Fruit fly (Drosophila melanogaster) Kc167 (cell line): ENCODE results near the gene AlaRS.

ENCODE experiments used
- Myc ChIP-seq: fragments of >200 bp; optimal IDR thresholded peaks from 2 replicates; lab custom pipeline; 2017; ENCODE audit warnings: missing external identifiers
- Sin3A ChIP-seq: fragments of >200 bp; optimal IDR thresholded peaks from 2 replicates; lab custom pipeline; 2018; ENCODE audit warnings: missing external identifiers
- h ChIP-seq: fragments of >200 bp; optimal IDR thresholded peaks from 3 replicates; lab custom pipeline; 2018; ENCODE audit warnings: missing external identifiers
- insv ChIP-seq: fragments of >200 bp; optimal IDR thresholded peaks from 3 replicates; lab custom pipeline; 2018; ENCODE audit warnings: missing external identifiers
- psq ChIP-seq: fragments of >200 bp; optimal IDR thresholded peaks from 2 replicates; lab custom pipeline; 2017; ENCODE audit warnings: missing external identifiers
- ttk ChIP-seq: sonication (Bioruptor generic); optimal IDR thresholded peaks from 2 replicates; lab custom pipeline; 2017; ENCODE audit warnings: missing external identifiers

Gene AlaRS

DNA sequence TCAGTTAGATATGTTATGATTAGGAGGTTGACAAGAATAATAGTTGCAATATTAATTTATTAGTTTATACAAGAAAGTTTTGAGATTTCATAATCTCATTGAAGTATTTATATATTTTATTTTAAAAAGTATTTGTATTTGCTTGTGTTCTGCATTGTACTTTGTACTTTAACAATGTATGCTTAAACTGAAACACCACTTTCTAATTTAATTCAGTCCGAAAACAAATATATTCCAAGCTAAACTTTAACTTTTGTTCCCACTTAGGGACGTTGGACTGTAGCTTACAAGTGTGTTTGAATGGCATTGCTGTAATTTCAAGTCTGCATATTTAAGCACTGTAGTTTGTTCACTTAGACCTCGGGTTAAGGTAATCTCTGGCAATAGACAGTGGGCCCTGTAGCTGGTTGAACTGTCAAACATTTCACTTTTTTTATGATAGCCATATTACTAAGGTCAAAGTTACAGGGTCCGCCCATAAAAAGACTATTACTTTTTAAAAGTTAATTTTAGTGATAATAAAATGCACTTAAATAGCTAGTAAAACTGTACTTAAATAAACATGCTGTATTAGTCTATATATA, 10.1 kb downstream of the AlaRS start:
- no peak for TF ChIP-seq insv (lab: Kevin White, UChicago)
- TF ChIP-seq h (lab: Kevin White, UChicago): no peak
- no peak for TF ChIP-seq Sin3A (lab: Kevin White, UChicago)
- TF ChIP-seq psq: no peak
- no peak for TF ChIP-seq Myc (lab: Kevin White, UChicago)
- TF ChIP-seq ttk: no peak

- no peak for TF ChIP-seq ttk
- no peak for TF ChIP-seq insv (lab: Kevin White, UChicago)
- no peak for TF ChIP-seq Sin3A (lab: Kevin White, UChicago)
- no peak for TF ChIP-seq Myc (lab: Kevin White, UChicago)
- TF ChIP-seq psq: no peak
- no peak for TF ChIP-seq h (lab: Kevin White, UChicago)
Measured at dm6 chr2L:8370364-8371326, 10.9 kb downstream of the AlaRS start, which contains the start of gene CG17292. CG17292 (plus strand) TSS chr2L:8370454.

dm6 chr2L:8365701-8366643, 15.6 kb downstream of the AlaRS start, which contains the start of gene Pp2A-29B:
Pp2A-29B (plus strand) TSS chr2L:8366038.
- TF ChIP-seq psq (no peak), ttk (no peak), Sin3A (lab: Kevin White, UChicago) (no peak), h (lab: Kevin White, UChicago) (no peak), insv (lab: Kevin White, UChicago) (no peak), Myc (lab: Kevin White, UChicago) (no peak)

- TF ChIP-seq Myc (lab: Kevin White, UChicago) (no peak), ttk (no peak), Sin3A (lab: Kevin White, UChicago) (no peak), h (lab: Kevin White, UChicago) (no peak), insv (lab: Kevin White, UChicago) (no peak), psq (no peak)
Measured at dm6 chr2L:8364006-8364956, 17.3 kb downstream of the AlaRS start, which contains the start of the genes RpS13 and CSN8. RpS13 (minus strand) TSS chr2L:8364662. CSN8 (plus strand) TSS chr2L:8364855.

DNA sequence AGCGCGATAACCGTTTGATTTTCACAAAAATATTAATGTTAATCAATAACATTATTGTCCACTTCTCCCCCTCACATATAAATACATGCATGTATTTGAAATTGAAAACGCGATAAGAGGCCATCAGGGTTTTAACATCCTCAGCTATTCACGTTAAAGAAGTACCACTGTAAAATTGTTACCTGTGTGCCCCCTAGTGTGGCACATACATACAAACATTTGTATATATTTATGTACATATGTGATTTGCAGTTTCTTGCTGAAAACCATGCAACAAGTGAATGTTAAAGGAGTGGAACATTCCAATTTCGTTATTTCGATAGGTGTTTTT, 18.6 kb downstream of the AlaRS start:
- TF ChIP-seq Sin3A (lab: Kevin White, UChicago): no peak
- no peak for TF ChIP-seq ttk
- TF ChIP-seq Myc (lab: Kevin White, UChicago): no peak
- no peak for TF ChIP-seq psq
- TF ChIP-seq h (lab: Kevin White, UChicago): no peak
- no peak for TF ChIP-seq insv (lab: Kevin White, UChicago)

DNA sequence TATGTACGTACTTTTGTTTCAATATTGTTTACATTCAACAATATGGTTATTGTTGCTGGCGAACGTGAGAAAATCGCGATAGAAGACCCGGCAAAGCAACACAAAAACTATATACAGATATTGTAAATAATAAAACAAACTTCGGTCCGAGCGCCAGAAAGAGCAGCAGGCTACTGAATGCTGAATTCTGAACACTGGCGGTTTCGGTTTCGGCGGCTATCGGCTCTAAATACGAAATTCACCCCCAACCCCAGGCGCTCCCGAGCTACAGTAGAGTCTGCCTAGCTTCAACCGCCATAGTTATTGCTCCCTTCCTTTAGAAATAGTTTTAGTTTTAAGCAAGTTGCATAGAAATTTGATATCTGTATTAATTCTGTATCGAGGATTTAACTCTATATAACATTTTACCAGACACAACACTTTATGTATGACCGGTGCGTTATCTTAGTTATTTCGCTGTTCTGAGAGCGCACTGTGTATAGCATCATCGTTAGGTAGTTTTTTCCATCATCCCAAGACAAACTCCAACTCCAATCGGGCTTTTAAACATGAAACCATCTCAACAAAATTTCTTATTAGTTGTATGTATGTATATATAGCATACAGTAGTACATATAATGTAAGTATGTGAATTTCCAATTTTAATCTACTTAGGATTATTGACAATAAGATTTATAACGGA, 19.1 kb downstream of the AlaRS start, which contains the start of gene CG7627:
TSS of gene CG7627 (minus strand) at position 197 of the 682 bp plus-strand sequence.
- TF ChIP-seq h (lab: Kevin White, UChicago) (no peak), ttk (no peak), psq (no peak), Myc (lab: Kevin White, UChicago) (no peak), Sin3A (lab: Kevin White, UChicago) (no peak), insv (lab: Kevin White, UChicago) (no peak)

DNA sequence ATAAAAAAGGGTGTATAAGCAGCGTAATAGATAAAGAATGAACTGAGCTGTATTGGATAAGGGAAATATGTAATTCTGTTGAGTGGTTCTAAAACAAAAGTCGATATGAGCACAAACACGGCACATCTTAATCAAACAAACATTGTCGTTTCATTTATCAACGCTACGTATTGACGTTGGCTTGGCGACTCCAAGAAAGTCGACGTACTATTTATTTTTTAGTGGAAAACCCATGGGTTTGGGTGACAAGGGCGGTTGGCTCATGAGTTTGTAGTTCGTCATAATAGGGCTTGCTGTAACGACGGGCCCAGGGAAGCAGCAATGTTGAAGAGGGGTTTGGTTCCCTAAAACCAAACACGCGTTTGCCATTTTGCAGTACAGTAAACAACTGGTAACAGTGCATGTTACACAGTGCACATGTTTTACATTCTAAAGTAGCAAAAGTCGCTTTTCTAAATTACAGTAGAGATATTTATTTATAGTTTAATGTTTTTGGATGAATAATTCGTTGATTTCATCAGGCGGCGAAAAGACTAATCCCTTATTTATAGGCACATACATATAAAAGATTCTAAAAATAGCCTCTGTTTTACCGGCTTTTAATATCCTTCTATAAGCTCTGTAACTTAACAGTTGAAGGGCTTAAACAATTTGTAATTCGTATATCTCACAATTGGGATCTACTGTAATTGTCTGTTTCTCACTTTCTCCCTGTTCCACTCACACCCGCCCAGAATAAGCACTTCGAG, 20.2 kb downstream of the AlaRS start:
- TF ChIP-seq insv (lab: Kevin White, UChicago): no peak
- TF ChIP-seq Myc (lab: Kevin White, UChicago): no peak
- TF ChIP-seq Sin3A (lab: Kevin White, UChicago): no peak
- TF ChIP-seq psq: no peak
- no peak for TF ChIP-seq h (lab: Kevin White, UChicago)
- TF ChIP-seq ttk: no peak

DNA sequence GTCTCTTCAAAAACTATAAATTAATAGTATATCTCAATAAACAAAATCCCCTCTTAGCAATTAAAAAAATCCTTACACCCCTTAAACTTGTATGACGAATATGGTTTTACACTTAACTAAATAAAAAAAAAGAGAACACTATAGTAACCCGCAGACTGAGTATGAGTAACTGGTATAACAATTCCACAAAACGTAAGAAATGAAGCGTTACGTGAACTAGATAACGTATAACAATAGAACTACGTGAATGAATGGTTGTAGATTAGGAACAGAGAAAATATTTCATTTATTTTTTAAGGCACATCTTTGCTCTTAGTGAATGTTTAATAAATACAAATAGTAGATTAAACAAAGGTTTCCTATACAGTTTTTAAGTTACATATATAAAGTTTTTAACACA, 26.1 kb downstream of the AlaRS start:
- no peak for TF ChIP-seq Sin3A (lab: Kevin White, UChicago)
- TF ChIP-seq insv (lab: Kevin White, UChicago): no peak

DNA sequence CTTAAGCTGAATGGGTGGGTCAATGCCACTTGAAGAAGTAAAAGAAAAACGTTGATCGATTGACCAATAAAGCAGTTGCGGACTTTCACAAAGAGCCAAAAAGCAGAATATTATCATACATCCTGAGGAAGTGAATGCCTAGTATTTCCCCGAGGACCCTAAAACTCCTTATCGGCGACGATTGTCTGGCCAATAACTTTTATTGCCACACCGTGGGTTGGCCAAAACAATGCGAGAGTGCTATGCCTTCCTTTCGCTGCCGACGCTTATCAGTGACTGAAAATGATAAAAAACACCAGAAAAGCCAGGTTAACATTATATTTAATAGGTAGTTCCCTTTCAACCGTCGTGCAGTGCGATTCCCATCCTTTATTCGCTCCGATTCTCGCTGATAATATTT, 29.7 kb downstream of the AlaRS start, which contains the start of gene Mur29B:
TSS of gene Mur29B (plus strand) at position 324 of the 400 bp plus-strand sequence.
- no peak for TF ChIP-seq h (lab: Kevin White, UChicago)
- TF ChIP-seq ttk: no peak
- TF ChIP-seq Myc (lab: Kevin White, UChicago): no peak
- no peak for TF ChIP-seq insv (lab: Kevin White, UChicago)
- no peak for TF ChIP-seq psq
- no peak for TF ChIP-seq Sin3A (lab: Kevin White, UChicago)
